Worm (Caenorhabditis elegans) whole organism, early embryonic: ENCODE data around the gene phlp-2.

ENCODE experiments used
- B0310.2 ChIP-seq: sonication (generic microtip); optimal IDR thresholded peaks from 2 replicates; lab custom pipeline; 2016; ENCODE audit warnings: mild to moderate bottlenecking, missing genetic modification characterization, missing compliant biosample characterization
- F13C5.2 ChIP-seq: sonication (generic microtip); optimal IDR thresholded peaks from 2 replicates; lab custom pipeline; 2017; ENCODE audit warnings: mild to moderate bottlenecking, missing genetic modification characterization, inconsistent platforms, missing compliant biosample characterization
- ama-1 ChIP-seq: fragments of 150-350 bp; optimal IDR thresholded peaks from 2 replicates; lab custom pipeline; 2014
- ceh-36 ChIP-seq: sonication (generic microtip); optimal IDR thresholded peaks from 2 replicates; lab custom pipeline; 2016; ENCODE audit warnings: missing genetic modification characterization, inconsistent platforms, missing compliant biosample characterization
- ets-7 ChIP-seq: sonication (generic microtip); optimal IDR thresholded peaks from 2 replicates; lab custom pipeline; 2016; ENCODE audit warnings: missing genotype, missing genetic modification characterization, missing compliant biosample characterization
- flt-1 ChIP-seq: fragments of 200-800 bp; sonication (Bioruptor generic); IDR thresholded peaks from 2 replicates; pipeline ENCODE4 v1.3.6; 2022; ENCODE audit warnings: missing genetic modification characterization, missing compliant biosample characterization
- hmg-4 ChIP-seq: fragments of 200-800 bp; sonication (Bioruptor generic); optimal IDR thresholded peaks from 2 replicates; lab custom pipeline; 2018; ENCODE audit warnings: mild to moderate bottlenecking, missing genetic modification characterization, missing compliant biosample characterization
- hnd-1 ChIP-seq: sonication (generic microtip); optimal IDR thresholded peaks from 2 replicates; lab custom pipeline; 2016; ENCODE audit warnings: missing genetic modification characterization, missing compliant biosample characterization
- pes-1 ChIP-seq: fragments of 200-800 bp; sonication (Bioruptor generic); IDR thresholded peaks from 2 replicates; pipeline ENCODE4 v1.3.6; 2022; ENCODE audit warnings: missing genetic modification reagents, missing genetic modification characterization, missing compliant biosample characterization
- tbx-11 ChIP-seq: fragments of 200-800 bp; sonication (Bioruptor generic); IDR thresholded peaks from 2 replicates; pipeline ENCODE4 v1.3.6; 2022; ENCODE audit warnings: missing genetic modification characterization, missing compliant biosample characterization
- tbx-37 ChIP-seq: fragments of 200-800 bp; sonication (Bioruptor generic); conservative IDR thresholded peaks from 2 replicates; pipeline ENCODE4 v1.3.6; 2022; ENCODE audit warnings: missing genetic modification reagents, missing genetic modification characterization, missing compliant biosample characterization
- tra-4 ChIP-seq: sonication (generic microtip); optimal IDR thresholded peaks from 2 replicates; lab custom pipeline; 2017; ENCODE audit warnings: missing genetic modification characterization, missing compliant biosample characterization

- no peak for TF ChIP-seq tra-4 (tag; lab: Kevin White, UChicago)
- TF ChIP-seq pes-1: no peak
- no peak for TF ChIP-seq hnd-1 (tag; lab: Kevin White, UChicago)
- TF ChIP-seq ama-1 (lab: Kevin White, UChicago): no peak
- no peak for TF ChIP-seq tbx-37 (GFP tag; lab: Robert Waterston, UW)
- TF ChIP-seq hmg-4 (GFP tag; lab: Kevin White, UChicago): no peak
- no peak for TF ChIP-seq flt-1
- no peak for TF ChIP-seq ceh-36
- TF ChIP-seq tbx-11 (GFP tag; lab: Robert Waterston, UW): no peak
- no peak for TF ChIP-seq F13C5.2 (tag; lab: Kevin White, UChicago)
- TF ChIP-seq B0310.2: no peak
- no peak for TF ChIP-seq ets-7 (tag; lab: Kevin White, UChicago)
Measured at ce11 chrIII:4243461-4243860, 34.2 kb downstream of the phlp-2 start, which contains the start of gene mrpl-21.
